Worm (Caenorhabditis elegans) whole organism, L1 larva: ENCODE measurements around the gene C07A12.7.
A peak's percentile ranks its signal among the peaks of the same experiment; 100 is the strongest.

ENCODE experiments used
- C04F5.9 ChIP-seq: sonication (generic microtip); optimal IDR thresholded peaks from 2 replicates; lab custom pipeline; 2016; ENCODE audit warnings: missing genetic modification characterization, missing compliant biosample characterization
- C16A3.4 ChIP-seq: fragments of 150-350 bp; optimal IDR thresholded peaks from 2 replicates; lab custom pipeline; 2014; ENCODE audit warnings: missing biosample characterization, missing genetic modification characterization
- Y116A8C.19 ChIP-seq: sonication (generic microtip); optimal IDR thresholded peaks from 2 replicates; lab custom pipeline; 2016; ENCODE audit warnings: missing compliant biosample characterization, missing genetic modification characterization, borderline replicate concordance
- alr-1 ChIP-seq: fragments of 200-800 bp; sonication (Bioruptor generic); optimal IDR thresholded peaks from 2 replicates; lab custom pipeline; 2018; ENCODE audit warnings: borderline replicate concordance, mild to moderate bottlenecking, missing genetic modification characterization, missing compliant biosample characterization
- aly-2 ChIP-seq: fragments of 150-350 bp; optimal IDR thresholded peaks from 2 replicates; lab custom pipeline; 2014; ENCODE audit warnings: missing biosample characterization, missing genetic modification characterization
- ceh-88 ChIP-seq: fragments of 200-800 bp; sonication (Bioruptor generic); IDR thresholded peaks from 2 replicates; pipeline ENCODE4 v1.3.6; 2022; ENCODE audit warnings: missing genetic modification characterization, missing compliant biosample characterization
- dsc-1 ChIP-seq: sonication (generic microtip); optimal IDR thresholded peaks from 2 replicates; lab custom pipeline; 2016; ENCODE audit warnings: mild to moderate bottlenecking, missing genetic modification characterization, missing compliant biosample characterization
- efl-1 ChIP-seq, 4 experiments: fragments of 150-350 bp; optimal IDR thresholded peaks in 3 of 4; peaks in 1 of 4; 1 replicate in 1 of 4; 2 replicates in 3 of 4; lab custom pipeline; 2014; ENCODE audit warnings: missing biosample characterization in 2 of 4, missing genetic modification characterization in 2 of 4, missing genetic modification reagents in 2 of 4
- egl-13 ChIP-seq: sonication (generic microtip); optimal IDR thresholded peaks from 2 replicates; lab custom pipeline; 2016; ENCODE audit warnings: missing genotype, missing genetic modification reagents, missing genetic modification characterization, missing compliant biosample characterization
- elt-2 ChIP-seq: sonication (generic microtip); optimal IDR thresholded peaks from 2 replicates; lab custom pipeline; 2016; ENCODE audit warnings: missing genetic modification characterization, mild to moderate bottlenecking, inconsistent platforms, missing compliant biosample characterization, missing genetic modification reagents
- ets-5 ChIP-seq: fragments of 200-800 bp; sonication (Bioruptor generic); IDR thresholded peaks from 2 replicates; pipeline ENCODE4 v1.3.6; 2022; ENCODE audit warnings: missing genetic modification characterization, missing compliant biosample characterization
- fkh-10 ChIP-seq: sonication (generic microtip); optimal IDR thresholded peaks from 2 replicates; lab custom pipeline; 2017; ENCODE audit warnings: missing biosample characterization, missing genetic modification reagents, missing genetic modification characterization
- fkh-4 ChIP-seq: sonication (generic microtip); optimal IDR thresholded peaks from 2 replicates; lab custom pipeline; 2016; ENCODE audit warnings: missing compliant biosample characterization, missing genetic modification characterization, borderline replicate concordance
- fkh-8 ChIP-seq: sonication (generic microtip); optimal IDR thresholded peaks from 2 replicates; lab custom pipeline; 2016; ENCODE audit warnings: mild to moderate bottlenecking, missing genetic modification characterization, missing compliant biosample characterization
- fos-1 ChIP-seq: fragments of 150-350 bp; optimal IDR thresholded peaks from 2 replicates; lab custom pipeline; 2014; ENCODE audit warnings: missing biosample characterization, missing genetic modification characterization
- grh-1 ChIP-seq: fragments of 200-800 bp; sonication (Bioruptor generic); IDR thresholded peaks from 2 replicates; pipeline ENCODE4 v1.3.6; 2022; ENCODE audit warnings: missing genetic modification reagents, missing genetic modification characterization, missing compliant biosample characterization
- hlh-17 ChIP-seq: fragments of 200-800 bp; sonication (Bioruptor generic); optimal IDR thresholded peaks from 2 replicates; lab custom pipeline; 2018; ENCODE audit warnings: missing genetic modification characterization, mild to moderate bottlenecking, missing compliant biosample characterization, moderate library complexity, borderline replicate concordance
- irx-1 ChIP-seq: sonication (generic microtip); optimal IDR thresholded peaks from 2 replicates; lab custom pipeline; 2016; ENCODE audit warnings: missing genetic modification characterization, missing compliant biosample characterization
- isw-1 ChIP-seq: fragments of 200-800 bp; sonication (Bioruptor generic); IDR thresholded peaks from 2 replicates; pipeline ENCODE4 v1.3.6; 2022; ENCODE audit warnings: missing genetic modification characterization, missing compliant biosample characterization
- lin-14 ChIP-seq: fragments of 200-800 bp; sonication (Bioruptor generic); optimal IDR thresholded peaks from 2 replicates; lab custom pipeline; 2018; ENCODE audit warnings: mild to moderate bottlenecking, missing genetic modification characterization, moderate library complexity, missing compliant biosample characterization
- lin-35 ChIP-seq, 2 experiments: fragments of 150-350 bp; optimal IDR thresholded peaks; 2 replicates each; lab custom pipeline; 2014; ENCODE audit warnings: missing biosample characterization in 2 of 2, missing genetic modification characterization in 2 of 2, missing genetic modification reagents in 2 of 2
- lin-39 ChIP-seq: fragments of 150-350 bp; optimal IDR thresholded peaks from 2 replicates; lab custom pipeline; 2014; ENCODE audit warnings: missing biosample characterization, missing genetic modification reagents, missing genetic modification characterization
- lir-3 ChIP-seq: sonication (generic microtip); optimal IDR thresholded peaks from 2 replicates; lab custom pipeline; 2016; ENCODE audit warnings: mild to moderate bottlenecking, missing genetic modification characterization, moderate library complexity, missing compliant biosample characterization; ENCODE audit not compliant: poor library complexity
- lsy-2 ChIP-seq, 2 experiments: fragments of 150-350 bp; optimal IDR thresholded peaks; 2 replicates each; lab custom pipeline; 2014; ENCODE audit warnings: missing biosample characterization in 2 of 2, missing genetic modification characterization in 2 of 2
- mef-2 ChIP-seq: fragments of 150-350 bp; optimal IDR thresholded peaks from 2 replicates; lab custom pipeline; 2014; ENCODE audit warnings: missing biosample characterization, missing genetic modification characterization
- mep-1 ChIP-seq: fragments of 150-350 bp; optimal IDR thresholded peaks from 2 replicates; lab custom pipeline; 2014; ENCODE audit warnings: missing biosample characterization, missing genetic modification characterization
- nhr-237 ChIP-seq: fragments of 150-350 bp; optimal IDR thresholded peaks from 2 replicates; lab custom pipeline; 2014; ENCODE audit warnings: missing biosample characterization, missing genetic modification characterization
- nhr-77 ChIP-seq: fragments of 150-350 bp; optimal IDR thresholded peaks from 2 replicates; lab custom pipeline; 2014; ENCODE audit warnings: missing biosample characterization, missing genetic modification characterization
- nhr-85 ChIP-seq: sonication (generic microtip); peaks from one replicate; lab custom pipeline; 2016; ENCODE audit warnings: missing genetic modification characterization, inconsistent platforms, missing compliant biosample characterization
- nhr-90 ChIP-seq: sonication (generic microtip); optimal IDR thresholded peaks from 2 replicates; lab custom pipeline; 2016; ENCODE audit warnings: mild to moderate bottlenecking, missing genetic modification characterization, missing compliant biosample characterization; ENCODE audit not compliant: poor library complexity
- pax-3 ChIP-seq: fragments of 200-800 bp; sonication (Bioruptor generic); optimal IDR thresholded peaks from 2 replicates; lab custom pipeline; 2018; ENCODE audit warnings: mild to moderate bottlenecking, missing genetic modification characterization, moderate library complexity, missing compliant biosample characterization
- pqm-1 ChIP-seq: sonication (generic microtip); optimal IDR thresholded peaks from 3 replicates; lab custom pipeline; 2017; ENCODE audit warnings: missing biosample characterization, missing genetic modification characterization
- skn-1 ChIP-seq: fragments of 150-350 bp; optimal IDR thresholded peaks from 2 replicates; lab custom pipeline; 2014; ENCODE audit warnings: missing biosample characterization, missing genetic modification characterization
- snpc-4 ChIP-seq: fragments of 150-350 bp; optimal IDR thresholded peaks from 2 replicates; lab custom pipeline; 2014; ENCODE audit warnings: missing biosample characterization, missing genetic modification characterization
- snu-23 ChIP-seq: sonication (generic microtip); optimal IDR thresholded peaks from 2 replicates; lab custom pipeline; 2016; ENCODE audit warnings: missing genetic modification characterization, missing compliant biosample characterization
- sox-4 ChIP-seq: sonication (generic microtip); optimal IDR thresholded peaks from 2 replicates; lab custom pipeline; 2016; ENCODE audit warnings: missing genetic modification characterization, missing compliant biosample characterization
- sup-37 ChIP-seq: fragments of 200-800 bp; sonication (Bioruptor generic); optimal IDR thresholded peaks from 2 replicates; lab custom pipeline; 2018; ENCODE audit warnings: mild to moderate bottlenecking, missing genetic modification characterization, missing compliant biosample characterization
- swsn-7 ChIP-seq: sonication (generic microtip); optimal IDR thresholded peaks from 2 replicates; lab custom pipeline; 2016; ENCODE audit warnings: missing genetic modification characterization, missing compliant biosample characterization
- tbx-2 ChIP-seq: sonication (generic microtip); optimal IDR thresholded peaks from 2 replicates; lab custom pipeline; 2016; ENCODE audit warnings: missing genetic modification characterization, missing compliant biosample characterization
- unc-130 ChIP-seq: fragments of 150-350 bp; optimal IDR thresholded peaks from 2 replicates; lab custom pipeline; 2017; ENCODE audit warnings: missing biosample characterization, missing genetic modification characterization, inconsistent platforms
- unc-86 ChIP-seq: sonication (generic microtip); optimal IDR thresholded peaks from 2 replicates; lab custom pipeline; 2016; ENCODE audit warnings: missing genetic modification characterization, missing compliant biosample characterization
- unc-98 ChIP-seq: fragments of 200-800 bp; sonication (Bioruptor generic); IDR thresholded peaks from 2 replicates; pipeline ENCODE4 v1.3.6; 2022; ENCODE audit warnings: missing genetic modification characterization, missing compliant biosample characterization
- vab-15 ChIP-seq: sonication (generic microtip); optimal IDR thresholded peaks from 2 replicates; lab custom pipeline; 2017; ENCODE audit warnings: missing genotype, mild to moderate bottlenecking, missing genetic modification characterization, missing compliant biosample characterization
- zag-1 ChIP-seq: fragments of 150-350 bp; optimal IDR thresholded peaks from 2 replicates; lab custom pipeline; 2014; ENCODE audit warnings: missing biosample characterization, missing genetic modification characterization

C07A12.7 gene

ce11 chrX:4523887-4524350, 2.0 kb upstream of the C07A12.7 start, which contains the start of gene pdi-2 (continued):
- TF ChIP-seq fkh-10: peak; percentile 53
- TF ChIP-seq lin-35 (GFP tag; optimal IDR thresholded peaks at IDR 0.05; lab: Kevin White, UChicago): peak; percentile 48 to 73
- peak; percentile 97 for TF ChIP-seq lin-14
- no peak for TF ChIP-seq hlh-17 (GFP tag; lab: Kevin White, UChicago)
- peak; percentile 39 to 54 for TF ChIP-seq efl-1 (optimal IDR thresholded peaks at IDR 0.05; lab: Kevin White, UChicago)
- peak; percentile 5 to 89 for TF ChIP-seq efl-1 (GFP tag; optimal IDR thresholded peaks at IDR 0.05 in 1 of 2; lab: Kevin White, UChicago)
- no peak for TF ChIP-seq alr-1
- peak; percentile 24 for TF ChIP-seq fos-1 (tag; lab: Kevin White, UChicago)
- no peak for TF ChIP-seq ceh-88 (GFP tag; lab: Robert Waterston, UW)
- TF ChIP-seq isw-1 (GFP tag; lab: Robert Waterston, UW): peak; percentile 61
- peak; percentile 92 for TF ChIP-seq grh-1 (GFP tag; lab: Robert Waterston, UW)
- peak; percentile 98 for TF ChIP-seq nhr-85
- peak; percentile 44 for TF ChIP-seq unc-86 (tag; lab: Kevin White, UChicago)
- TF ChIP-seq lsy-2 (tag; optimal IDR thresholded peaks at IDR 0.05; lab: Kevin White, UChicago): peak; percentile 83 to 89
- no peak for TF ChIP-seq aly-2 (tag; lab: Kevin White, UChicago)
- TF ChIP-seq skn-1 (tag; lab: Kevin White, UChicago): peak; percentile 46
- TF ChIP-seq zag-1 (tag; lab: Kevin White, UChicago): no peak
- no peak for TF ChIP-seq C04F5.9 (tag; lab: Kevin White, UChicago)
- peak; percentile 20 for TF ChIP-seq egl-13 (tag; lab: Kevin White, UChicago)
- no peak for TF ChIP-seq vab-15
- TF ChIP-seq fkh-4 (tag; lab: Kevin White, UChicago): no peak
- peak; percentile 73 for TF ChIP-seq pax-3 (tag; lab: Kevin White, UChicago)
- no peak for TF ChIP-seq mef-2
- no peak for TF ChIP-seq pqm-1
- no peak for TF ChIP-seq sox-4 (tag; lab: Kevin White, UChicago)
- TF ChIP-seq lin-39 (tag; lab: Kevin White, UChicago): no peak
- TF ChIP-seq sup-37 (GFP tag; lab: Kevin White, UChicago): peak; percentile 45
- peak; percentile 72 for TF ChIP-seq fkh-8
- TF ChIP-seq snu-23 (GFP tag; lab: Kevin White, UChicago): peak; percentile 61
- peak; percentile 61 for TF ChIP-seq nhr-77 (tag; lab: Kevin White, UChicago)
- peak; percentile 49 for TF ChIP-seq C16A3.4 (tag; lab: Kevin White, UChicago)
- TF ChIP-seq elt-2 (tag; lab: Kevin White, UChicago): peak; percentile 61
- no peak for TF ChIP-seq nhr-237 (tag; lab: Kevin White, UChicago)
- peak; percentile 72 for TF ChIP-seq tbx-2 (tag; lab: Kevin White, UChicago)
- TF ChIP-seq nhr-90: peak; percentile 80
- no peak for TF ChIP-seq unc-130 (tag; lab: Kevin White, UChicago)
- no peak for TF ChIP-seq ets-5 (GFP tag; lab: Robert Waterston, UW)
- TF ChIP-seq mep-1 (tag; lab: Kevin White, UChicago): peak; percentile 79
- TF ChIP-seq Y116A8C.19 (tag; lab: Kevin White, UChicago): no peak
- TF ChIP-seq unc-98 (GFP tag; lab: Robert Waterston, UW): no peak
- TF ChIP-seq snpc-4 (tag; lab: Kevin White, UChicago): no peak

DNA sequence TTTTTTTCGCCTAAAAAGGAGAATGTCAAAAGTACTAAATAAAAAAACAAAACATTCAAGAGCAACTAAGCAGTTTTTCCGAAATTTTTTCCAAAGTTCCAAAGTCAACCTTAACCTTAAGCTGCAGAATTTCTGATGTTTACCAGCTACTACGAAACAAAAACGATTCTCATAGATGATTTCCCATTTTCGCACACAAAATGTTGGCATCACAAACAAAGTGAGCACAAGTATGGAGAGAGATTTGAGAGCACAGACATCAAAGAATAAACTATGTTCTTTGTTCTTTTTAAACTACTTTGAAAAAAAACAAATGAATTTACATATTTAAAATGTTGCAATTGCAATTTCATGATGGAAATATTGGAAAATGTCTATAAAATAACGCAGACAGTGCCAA, 1.4 kb upstream of the C07A12.7 start:
- TF ChIP-seq C04F5.9 (tag; lab: Kevin White, UChicago) (no peak), Y116A8C.19 (tag; lab: Kevin White, UChicago) (no peak), unc-130 (tag; lab: Kevin White, UChicago) (no peak), zag-1 (tag; lab: Kevin White, UChicago) (no peak), nhr-90 (no peak), irx-1 (tag; lab: Kevin White, UChicago) (no peak), lir-3 (tag; lab: Kevin White, UChicago) (no peak), fos-1 (tag; lab: Kevin White, UChicago) (no peak), nhr-237 (tag; lab: Kevin White, UChicago) (no peak), unc-86 (tag; lab: Kevin White, UChicago) (no peak), C16A3.4 (tag; lab: Kevin White, UChicago) (no peak), dsc-1 (tag; lab: Kevin White, UChicago) (no peak), swsn-7 (tag; lab: Kevin White, UChicago) (no peak)
